Worm (Caenorhabditis elegans) whole organism, early embryonic: Measurements from ENCODE around the gene F59B8.1.

ENCODE experiments used
- B0310.2 ChIP-seq: sonication (generic microtip); optimal IDR thresholded peaks from 2 replicates; lab custom pipeline; 2016; ENCODE audit warnings: mild to moderate bottlenecking, missing genetic modification characterization, missing compliant biosample characterization
- F13C5.2 ChIP-seq: sonication (generic microtip); optimal IDR thresholded peaks from 2 replicates; lab custom pipeline; 2017; ENCODE audit warnings: mild to moderate bottlenecking, missing genetic modification characterization, inconsistent platforms, missing compliant biosample characterization
- ama-1 ChIP-seq: fragments of 150-350 bp; optimal IDR thresholded peaks from 2 replicates; lab custom pipeline; 2014
- ceh-36 ChIP-seq: sonication (generic microtip); optimal IDR thresholded peaks from 2 replicates; lab custom pipeline; 2016; ENCODE audit warnings: missing genetic modification characterization, inconsistent platforms, missing compliant biosample characterization
- ets-7 ChIP-seq: sonication (generic microtip); optimal IDR thresholded peaks from 2 replicates; lab custom pipeline; 2016; ENCODE audit warnings: missing genotype, missing genetic modification characterization, missing compliant biosample characterization
- flt-1 ChIP-seq: fragments of 200-800 bp; sonication (Bioruptor generic); IDR thresholded peaks from 2 replicates; pipeline ENCODE4 v1.3.6; 2022; ENCODE audit warnings: missing genetic modification characterization, missing compliant biosample characterization
- hmg-4 ChIP-seq: fragments of 200-800 bp; sonication (Bioruptor generic); optimal IDR thresholded peaks from 2 replicates; lab custom pipeline; 2018; ENCODE audit warnings: mild to moderate bottlenecking, missing genetic modification characterization, missing compliant biosample characterization
- hnd-1 ChIP-seq: sonication (generic microtip); optimal IDR thresholded peaks from 2 replicates; lab custom pipeline; 2016; ENCODE audit warnings: missing genetic modification characterization, missing compliant biosample characterization
- pes-1 ChIP-seq: fragments of 200-800 bp; sonication (Bioruptor generic); IDR thresholded peaks from 2 replicates; pipeline ENCODE4 v1.3.6; 2022; ENCODE audit warnings: missing genetic modification reagents, missing genetic modification characterization, missing compliant biosample characterization
- sea-1 ChIP-seq: fragments of 200-800 bp; sonication (Bioruptor generic); conservative IDR thresholded peaks from 2 replicates; pipeline ENCODE4 v1.3.6; 2022; ENCODE audit warnings: missing genetic modification characterization, missing compliant biosample characterization
- tra-4 ChIP-seq: sonication (generic microtip); optimal IDR thresholded peaks from 2 replicates; lab custom pipeline; 2017; ENCODE audit warnings: missing genetic modification characterization, missing compliant biosample characterization

- TF ChIP-seq pes-1 (no peak), B0310.2 (tag; lab: Kevin White, UChicago) (no peak), tra-4 (tag; lab: Kevin White, UChicago) (no peak), F13C5.2 (tag; lab: Kevin White, UChicago) (no peak), ama-1 (no peak), ceh-36 (tag; lab: Kevin White, UChicago) (no peak), sea-1 (GFP tag; lab: Robert Waterston, UW) (no peak), flt-1 (GFP tag; lab: Robert Waterston, UW) (no peak), ets-7 (no peak), hnd-1 (tag; lab: Kevin White, UChicago) (no peak), hmg-4 (no peak)
Observed at ce11 chrIV:9486779-9487178, 58.7 kb downstream of the F59B8.1 start.
